Worm (Caenorhabditis elegans) whole organism, early embryonic: Measurements from ENCODE around the gene C06B8.2.
A peak's percentile ranks its signal among the peaks of the same experiment; 100 is the strongest.

Experiments used
- B0310.2 ChIP-seq: sonication (generic microtip); optimal IDR thresholded peaks from 2 replicates; lab custom pipeline; 2016; ENCODE audit warnings: mild to moderate bottlenecking, missing genetic modification characterization, missing compliant biosample characterization
- F13C5.2 ChIP-seq: sonication (generic microtip); optimal IDR thresholded peaks from 2 replicates; lab custom pipeline; 2017; ENCODE audit warnings: mild to moderate bottlenecking, missing genetic modification characterization, inconsistent platforms, missing compliant biosample characterization
- aly-1 ChIP-seq: sonication (generic microtip); optimal IDR thresholded peaks from 2 replicates; lab custom pipeline; 2016; ENCODE audit warnings: missing genetic modification characterization, missing compliant biosample characterization
- ama-1 ChIP-seq: fragments of 150-350 bp; optimal IDR thresholded peaks from 2 replicates; lab custom pipeline; 2014
- ceh-13 ChIP-seq: fragments of 200-800 bp; sonication (Bioruptor generic); optimal IDR thresholded peaks from 2 replicates; lab custom pipeline; 2018; ENCODE audit warnings: mild to moderate bottlenecking, missing genetic modification characterization, missing compliant biosample characterization
- ceh-36 ChIP-seq: sonication (generic microtip); optimal IDR thresholded peaks from 2 replicates; lab custom pipeline; 2016; ENCODE audit warnings: missing genetic modification characterization, inconsistent platforms, missing compliant biosample characterization
- ets-7 ChIP-seq: sonication (generic microtip); optimal IDR thresholded peaks from 2 replicates; lab custom pipeline; 2016; ENCODE audit warnings: missing genotype, missing genetic modification characterization, missing compliant biosample characterization
- flt-1 ChIP-seq: fragments of 200-800 bp; sonication (Bioruptor generic); IDR thresholded peaks from 2 replicates; pipeline ENCODE4 v1.3.6; 2022; ENCODE audit warnings: missing genetic modification characterization, missing compliant biosample characterization
- hmbx-1 ChIP-seq: sonication (generic microtip); optimal IDR thresholded peaks from 2 replicates; lab custom pipeline; 2016; ENCODE audit warnings: mild to moderate bottlenecking, missing genetic modification characterization, missing compliant biosample characterization
- hmg-4 ChIP-seq: fragments of 200-800 bp; sonication (Bioruptor generic); optimal IDR thresholded peaks from 2 replicates; lab custom pipeline; 2018; ENCODE audit warnings: mild to moderate bottlenecking, missing genetic modification characterization, missing compliant biosample characterization
- hnd-1 ChIP-seq: sonication (generic microtip); optimal IDR thresholded peaks from 2 replicates; lab custom pipeline; 2016; ENCODE audit warnings: missing genetic modification characterization, missing compliant biosample characterization
- pes-1 ChIP-seq: fragments of 200-800 bp; sonication (Bioruptor generic); IDR thresholded peaks from 2 replicates; pipeline ENCODE4 v1.3.6; 2022; ENCODE audit warnings: missing genetic modification reagents, missing genetic modification characterization, missing compliant biosample characterization
- scrt-1 ChIP-seq: fragments of 200-800 bp; sonication (Bioruptor generic); IDR thresholded peaks from 2 replicates; pipeline ENCODE4 v1.3.6; 2022; ENCODE audit warnings: missing genetic modification characterization, missing compliant biosample characterization
- sea-1 ChIP-seq: fragments of 200-800 bp; sonication (Bioruptor generic); conservative IDR thresholded peaks from 2 replicates; pipeline ENCODE4 v1.3.6; 2022; ENCODE audit warnings: missing genetic modification characterization, missing compliant biosample characterization
- tbx-11 ChIP-seq: fragments of 200-800 bp; sonication (Bioruptor generic); IDR thresholded peaks from 2 replicates; pipeline ENCODE4 v1.3.6; 2022; ENCODE audit warnings: missing genetic modification characterization, missing compliant biosample characterization
- tbx-37 ChIP-seq: fragments of 200-800 bp; sonication (Bioruptor generic); conservative IDR thresholded peaks from 2 replicates; pipeline ENCODE4 v1.3.6; 2022; ENCODE audit warnings: missing genetic modification reagents, missing genetic modification characterization, missing compliant biosample characterization
- tra-4 ChIP-seq: sonication (generic microtip); optimal IDR thresholded peaks from 2 replicates; lab custom pipeline; 2017; ENCODE audit warnings: missing genetic modification characterization, missing compliant biosample characterization

C06B8.2 gene

DNA sequence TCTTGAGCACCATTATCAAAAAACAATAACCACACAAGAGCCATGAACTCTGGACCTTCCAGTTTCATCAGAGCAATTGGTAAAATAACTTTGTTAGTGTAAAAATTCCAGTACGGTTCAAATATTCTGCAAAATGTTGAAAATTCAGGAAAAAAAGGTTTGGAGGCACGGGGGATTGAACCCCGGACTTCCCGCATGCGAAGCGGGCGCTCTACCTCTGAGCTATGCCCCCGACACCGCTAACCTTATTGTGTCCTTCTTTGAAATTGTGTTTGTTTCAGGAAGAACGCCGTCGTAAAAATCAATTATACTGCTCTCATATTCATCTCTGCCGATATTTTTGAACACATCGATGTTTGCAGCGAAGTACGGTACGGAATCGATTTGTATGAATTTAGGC lies 1.3 kb upstream of the C06B8.2 start:
- no peak for TF ChIP-seq flt-1 (GFP tag; lab: Robert Waterston, UW)

DNA sequence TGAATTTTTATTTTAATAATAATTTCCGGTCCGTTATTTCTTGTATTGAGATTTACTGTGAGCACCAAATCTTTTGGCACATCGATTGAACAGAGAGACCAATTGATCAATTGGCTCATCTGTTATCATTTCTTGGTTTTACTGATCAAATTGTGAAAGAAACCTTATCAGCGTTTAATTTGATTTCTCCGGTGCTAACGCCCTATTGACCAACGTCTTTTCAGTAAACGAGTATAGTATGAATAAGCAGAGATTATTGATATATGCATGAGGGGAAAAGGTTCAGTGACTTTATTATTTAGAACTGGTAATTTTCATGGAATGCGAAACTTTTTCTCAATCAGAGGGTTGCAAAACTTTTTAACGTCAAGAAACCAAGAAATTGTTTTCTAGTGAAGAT lies 558 bp upstream of the C06B8.2 start:
- TF ChIP-seq tra-4: no peak
- TF ChIP-seq B0310.2 (tag; lab: Kevin White, UChicago): no peak
- TF ChIP-seq hmg-4 (GFP tag; lab: Kevin White, UChicago): no peak
- no peak for TF ChIP-seq hnd-1 (tag; lab: Kevin White, UChicago)
- no peak for TF ChIP-seq aly-1 (tag; lab: Kevin White, UChicago)
- TF ChIP-seq sea-1 (GFP tag; lab: Robert Waterston, UW): no peak
- TF ChIP-seq ets-7: no peak
- no peak for TF ChIP-seq tbx-11 (GFP tag; lab: Robert Waterston, UW)
- TF ChIP-seq pes-1: no peak
- no peak for TF ChIP-seq ceh-13
- TF ChIP-seq tbx-37: no peak
- TF ChIP-seq flt-1 (GFP tag; lab: Robert Waterston, UW): no peak
- TF ChIP-seq F13C5.2 (tag; lab: Kevin White, UChicago): no peak
- TF ChIP-seq ceh-36 (tag; lab: Kevin White, UChicago): no peak
- no peak for TF ChIP-seq hmbx-1 (tag; lab: Kevin White, UChicago)
- no peak for TF ChIP-seq ama-1 (lab: Kevin White, UChicago)

DNA sequence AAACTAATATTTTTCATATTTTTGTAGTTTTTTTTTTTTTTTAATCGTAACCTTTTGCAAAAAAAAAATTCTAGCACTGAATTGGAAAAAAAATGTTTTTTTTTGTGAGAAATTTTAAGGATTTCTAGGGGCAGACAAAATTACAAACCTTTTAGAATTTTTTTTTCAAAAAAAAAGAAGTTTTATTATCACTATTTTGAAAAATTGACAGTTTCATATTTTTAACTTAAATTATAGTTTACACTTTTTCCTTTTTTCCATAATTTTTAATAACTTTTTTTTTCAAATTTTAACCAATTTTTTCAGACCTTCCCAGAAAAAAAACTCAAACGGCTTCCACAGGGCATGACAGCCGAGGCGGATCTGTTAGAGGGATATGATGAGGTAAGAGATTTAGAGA lies 7.5 kb downstream of the C06B8.2 start, which contains the start of gene dpf-1:
dpf-1 (plus strand) TSS at position 301 of the 400 bp plus-strand sequence.
- TF ChIP-seq F13C5.2 (tag; lab: Kevin White, UChicago): no peak
- TF ChIP-seq ama-1 (lab: Kevin White, UChicago): no peak
- no peak for TF ChIP-seq B0310.2 (tag; lab: Kevin White, UChicago)
- TF ChIP-seq pes-1: no peak
- no peak for TF ChIP-seq sea-1 (GFP tag; lab: Robert Waterston, UW)
- TF ChIP-seq hmbx-1 (tag; lab: Kevin White, UChicago): no peak
- no peak for TF ChIP-seq aly-1 (tag; lab: Kevin White, UChicago)
- TF ChIP-seq tbx-11 (GFP tag; lab: Robert Waterston, UW): no peak
- no peak for TF ChIP-seq ets-7
- TF ChIP-seq hmg-4 (GFP tag; lab: Kevin White, UChicago): no peak
- no peak for TF ChIP-seq flt-1 (GFP tag; lab: Robert Waterston, UW)
- TF ChIP-seq scrt-1 (GFP tag; lab: Robert Waterston, UW): no peak
- no peak for TF ChIP-seq ceh-36 (tag; lab: Kevin White, UChicago)
- TF ChIP-seq tbx-37: no peak
- no peak for TF ChIP-seq ceh-13
- no peak for TF ChIP-seq tra-4

DNA sequence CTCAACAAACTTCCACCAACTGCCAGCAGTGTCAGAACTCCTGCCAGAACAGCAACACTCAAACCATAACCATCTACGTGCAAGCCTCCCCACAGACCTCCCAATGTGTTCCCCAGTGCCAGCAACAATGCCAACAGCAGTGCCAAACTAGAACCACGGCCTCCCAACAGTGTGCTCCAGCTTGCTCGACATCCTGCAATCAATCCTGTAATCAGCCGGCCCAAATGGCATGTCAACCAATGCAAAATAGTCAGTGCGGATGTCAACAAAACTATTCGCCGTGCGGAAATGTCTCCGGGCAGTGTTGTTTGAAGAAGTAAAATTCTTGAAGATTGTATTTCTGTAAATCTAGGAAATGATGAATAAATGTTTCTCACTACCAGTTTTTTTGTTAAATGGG lies 11.8 kb downstream of the C06B8.2 start:
- TF ChIP-seq aly-1 (tag; lab: Kevin White, UChicago) (no peak), tbx-11 (GFP tag; lab: Robert Waterston, UW) (no peak), hmbx-1 (tag; lab: Kevin White, UChicago) (no peak), flt-1 (GFP tag; lab: Robert Waterston, UW) (no peak), hnd-1 (tag; lab: Kevin White, UChicago) (no peak), ceh-13 (no peak), scrt-1 (GFP tag; lab: Robert Waterston, UW) (no peak), pes-1 (no peak), ets-7 (no peak), F13C5.2 (tag; lab: Kevin White, UChicago) (no peak), sea-1 (GFP tag; lab: Robert Waterston, UW) (no peak), ceh-36 (tag; lab: Kevin White, UChicago) (no peak), B0310.2 (tag; lab: Kevin White, UChicago) (no peak), ama-1 (lab: Kevin White, UChicago) (no peak), hmg-4 (GFP tag; lab: Kevin White, UChicago) (no peak), tra-4 (no peak), tbx-37 (no peak)

DNA sequence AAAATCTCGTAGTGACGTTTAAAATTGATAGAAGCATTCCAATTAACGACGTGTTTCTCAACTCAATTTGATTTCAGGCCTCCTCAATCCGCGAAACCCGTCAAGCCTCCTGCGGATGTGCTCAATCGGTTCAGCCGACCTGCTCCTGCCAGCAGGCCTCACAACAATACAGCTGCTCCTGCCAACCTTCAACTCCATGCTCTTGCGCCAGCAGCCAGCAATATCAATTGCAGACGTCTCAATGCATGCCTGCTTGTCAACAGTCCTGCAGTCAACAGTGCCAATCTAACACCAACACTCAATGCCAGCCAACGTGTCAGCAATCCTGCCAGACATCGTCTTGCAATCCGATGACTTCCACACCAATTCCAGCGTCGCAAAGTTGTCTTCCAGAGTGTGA lies 12.5 kb downstream of the C06B8.2 start:
- no peak for TF ChIP-seq F13C5.2 (tag; lab: Kevin White, UChicago)
- no peak for TF ChIP-seq tbx-11 (GFP tag; lab: Robert Waterston, UW)
- TF ChIP-seq hmbx-1 (tag; lab: Kevin White, UChicago): no peak

DNA sequence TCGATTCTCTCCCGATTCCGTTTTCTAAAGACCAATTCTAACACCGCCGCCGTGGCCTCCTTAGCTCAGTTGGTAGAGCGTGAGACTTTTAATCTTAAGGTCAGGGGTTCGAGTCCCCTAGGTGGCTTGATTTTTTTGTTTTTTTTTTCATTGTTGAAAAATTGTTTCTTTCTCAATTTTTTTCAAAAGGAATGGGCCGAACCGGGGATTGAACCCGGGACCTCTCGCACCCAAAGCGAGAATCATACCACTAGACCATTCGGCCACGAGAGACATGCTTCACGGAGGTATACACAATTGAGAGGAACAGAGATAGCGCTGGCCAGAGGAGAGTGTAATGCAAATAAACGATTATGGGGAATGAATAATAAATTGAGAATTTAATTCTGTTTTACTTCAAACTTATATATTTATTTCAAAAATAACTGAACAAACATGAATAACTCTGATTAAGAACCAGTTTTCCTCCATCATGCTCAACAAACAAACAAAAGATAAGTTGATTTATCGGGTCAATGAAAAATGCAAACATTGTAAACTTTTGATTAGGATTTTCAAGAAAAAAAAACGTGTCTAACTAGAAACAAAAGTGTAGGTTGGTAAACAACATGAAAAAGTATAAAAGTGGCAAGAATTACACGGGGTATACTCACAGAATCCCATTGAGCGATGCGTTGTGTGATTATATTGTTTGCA lies 13.4 kb downstream of the C06B8.2 start, which contains the start of gene pqn-71:
pqn-71 (plus strand) TSS at position 646 of the 696 bp plus-strand sequence.
- TF ChIP-seq ceh-36 (tag; lab: Kevin White, UChicago) (peak; percentile 74), hmbx-1 (tag; lab: Kevin White, UChicago) (peak; percentile 65), aly-1 (tag; lab: Kevin White, UChicago) (peak; percentile 81), flt-1 (GFP tag; lab: Robert Waterston, UW) (peak; percentile 67), ceh-13 (peak; percentile 55), sea-1 (GFP tag; lab: Robert Waterston, UW) (peak; percentile 86), scrt-1 (GFP tag; lab: Robert Waterston, UW) (peak; percentile 83), pes-1 (peak; percentile 86), hmg-4 (GFP tag; lab: Kevin White, UChicago) (peak; percentile 94), tra-4 (peak; percentile 77), ama-1 (lab: Kevin White, UChicago) (no peak), B0310.2 (tag; lab: Kevin White, UChicago) (peak; percentile 57), tbx-11 (GFP tag; lab: Robert Waterston, UW) (peak; percentile 78), hnd-1 (tag; lab: Kevin White, UChicago) (peak; percentile 69), F13C5.2 (tag; lab: Kevin White, UChicago) (peak; percentile 93), tbx-37 (peak; percentile 72), ets-7 (peak; percentile 67)

DNA sequence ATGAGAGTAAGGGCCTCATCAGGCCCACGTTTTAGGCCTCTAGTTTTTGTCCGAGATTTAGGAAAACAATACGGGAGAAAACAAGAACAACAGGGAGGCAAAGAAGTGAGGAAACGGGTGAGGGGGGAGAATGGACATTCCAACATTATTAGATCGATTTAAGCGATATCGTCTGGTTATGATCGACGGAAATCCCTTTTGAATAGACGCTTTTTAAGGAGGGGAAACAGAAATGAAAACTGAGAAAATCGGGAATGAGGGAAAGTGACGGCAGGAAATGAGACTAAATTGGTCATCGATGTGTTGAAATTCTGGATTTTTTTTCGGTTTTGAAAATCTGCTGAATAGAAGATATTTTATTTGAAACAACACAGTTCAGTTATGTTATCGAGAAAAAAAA lies 14.1 kb downstream of the C06B8.2 start, which contains the start of gene rocf-1:
rocf-1 (minus strand) TSS at position 101 of the 400 bp plus-strand sequence.
- TF ChIP-seq B0310.2 (tag; lab: Kevin White, UChicago) (no peak), flt-1 (GFP tag; lab: Robert Waterston, UW) (no peak), aly-1 (tag; lab: Kevin White, UChicago) (no peak), ceh-36 (tag; lab: Kevin White, UChicago) (no peak), hmg-4 (GFP tag; lab: Kevin White, UChicago) (no peak), sea-1 (GFP tag; lab: Robert Waterston, UW) (no peak), tra-4 (no peak), hnd-1 (tag; lab: Kevin White, UChicago) (no peak), F13C5.2 (tag; lab: Kevin White, UChicago) (no peak), pes-1 (no peak), ets-7 (no peak), hmbx-1 (tag; lab: Kevin White, UChicago) (no peak), tbx-37 (no peak), scrt-1 (GFP tag; lab: Robert Waterston, UW) (no peak), ceh-13 (no peak), tbx-11 (GFP tag; lab: Robert Waterston, UW) (no peak), ama-1 (lab: Kevin White, UChicago) (no peak)
